Worm (Caenorhabditis elegans) whole organism, L2 larva: ENCODE measurements around the gene M163.11.

Source experiments
- F13H6.1 ChIP-seq: sonication (generic microtip); optimal IDR thresholded peaks from 2 replicates; lab custom pipeline; 2016; ENCODE audit warnings: missing genetic modification characterization, missing compliant biosample characterization
- R02D3.7 ChIP-seq: fragments of 150-350 bp; optimal IDR thresholded peaks from 2 replicates; lab custom pipeline; 2014; ENCODE audit warnings: missing biosample characterization, missing genetic modification characterization
- Y55F3AM.14 ChIP-seq: fragments of 200-800 bp; sonication (Bioruptor generic); optimal IDR thresholded peaks from 2 replicates; lab custom pipeline; 2018; ENCODE audit warnings: mild to moderate bottlenecking, missing genetic modification characterization, missing compliant biosample characterization
- alr-1 ChIP-seq: fragments of 150-350 bp; optimal IDR thresholded peaks from 2 replicates; lab custom pipeline; 2014; ENCODE audit warnings: missing biosample characterization, missing genetic modification characterization
- aly-2 ChIP-seq: fragments of 150-350 bp; optimal IDR thresholded peaks from 2 replicates; lab custom pipeline; 2014; ENCODE audit warnings: missing biosample characterization, missing genetic modification characterization
- ama-1 ChIP-seq: fragments of 150-350 bp; optimal IDR thresholded peaks from 2 replicates; lab custom pipeline; 2018; ENCODE audit warnings: inconsistent platforms
- blmp-1 ChIP-seq: sonication (generic microtip); optimal IDR thresholded peaks from 2 replicates; lab custom pipeline; 2017; ENCODE audit warnings: missing genetic modification characterization, mild to moderate bottlenecking, missing compliant biosample characterization, antibody characterized with exemption, moderate library complexity; ENCODE audit not compliant: insufficient read depth
- ceh-16 ChIP-seq: fragments of 150-350 bp; optimal IDR thresholded peaks from 2 replicates; lab custom pipeline; 2014; ENCODE audit warnings: missing biosample characterization, missing genetic modification characterization
- crh-2 ChIP-seq: sonication (generic microtip); optimal IDR thresholded peaks from 2 replicates; lab custom pipeline; 2017; ENCODE audit warnings: missing biosample characterization, missing genetic modification characterization
- dmd-4 ChIP-seq: sonication (generic microtip); optimal IDR thresholded peaks from 2 replicates; lab custom pipeline; 2017; ENCODE audit warnings: missing biosample characterization, missing genetic modification characterization
- egl-27 ChIP-seq: sonication (generic microtip); optimal IDR thresholded peaks from 3 replicates; lab custom pipeline; 2017; ENCODE audit warnings: missing biosample characterization, missing genetic modification reagents, missing genetic modification characterization
- gmeb-1 ChIP-seq: fragments of 150-350 bp; optimal IDR thresholded peaks from 2 replicates; lab custom pipeline; 2014; ENCODE audit warnings: missing biosample characterization, missing genetic modification characterization
- lsy-2 ChIP-seq, 2 experiments: fragments of 150-350 bp in 1 of 2; sonication (generic microtip) in 1 of 2; optimal IDR thresholded peaks; 2 replicates each; lab custom pipeline; 2014 to 2017; ENCODE audit warnings: missing biosample characterization in 2 of 2, missing genetic modification characterization in 2 of 2
- nhr-11 ChIP-seq: fragments of 150-350 bp; optimal IDR thresholded peaks from 2 replicates; lab custom pipeline; 2014; ENCODE audit warnings: missing biosample characterization, missing genetic modification characterization
- nhr-12 ChIP-seq: fragments of 150-350 bp; optimal IDR thresholded peaks from 2 replicates; lab custom pipeline; 2014; ENCODE audit warnings: missing biosample characterization, missing genetic modification characterization
- nhr-21 ChIP-seq: fragments of 150-350 bp; optimal IDR thresholded peaks from 2 replicates; lab custom pipeline; 2014; ENCODE audit warnings: missing biosample characterization, missing genetic modification characterization
- nhr-23 ChIP-seq: fragments of 150-350 bp; optimal IDR thresholded peaks from 2 replicates; lab custom pipeline; 2014; ENCODE audit warnings: missing biosample characterization, missing genetic modification reagents, missing genetic modification characterization
- nhr-237 ChIP-seq: fragments of 150-350 bp; optimal IDR thresholded peaks from 2 replicates; lab custom pipeline; 2014; ENCODE audit warnings: missing biosample characterization, missing genetic modification characterization
- nhr-25 ChIP-seq: fragments of 150-350 bp; sonication (generic microtip); optimal IDR thresholded peaks from 3 replicates; lab custom pipeline; 2014; ENCODE audit warnings: missing biosample characterization, missing genetic modification characterization
- nhr-77 ChIP-seq: fragments of 150-350 bp; optimal IDR thresholded peaks from 2 replicates; lab custom pipeline; 2014; ENCODE audit warnings: missing biosample characterization, missing genetic modification characterization
- peb-1 ChIP-seq: fragments of 150-350 bp; optimal IDR thresholded peaks from 2 replicates; lab custom pipeline; 2014; ENCODE audit warnings: missing biosample characterization, missing genetic modification characterization
- sem-4 ChIP-seq: fragments of 150-350 bp; optimal IDR thresholded peaks from 2 replicates; lab custom pipeline; 2014; ENCODE audit warnings: missing biosample characterization, missing genetic modification reagents, missing genetic modification characterization
- skn-1 ChIP-seq: sonication (generic microtip); optimal IDR thresholded peaks from 2 replicates; lab custom pipeline; 2017; ENCODE audit warnings: missing biosample characterization, missing genetic modification characterization
- sma-3 ChIP-seq: sonication (generic microtip); optimal IDR thresholded peaks from 2 replicates; lab custom pipeline; 2016; ENCODE audit warnings: missing genetic modification reagents, missing genetic modification characterization, missing compliant biosample characterization
- sma-9 ChIP-seq, 2 experiments: fragments of 150-350 bp in 1 of 2; sonication (generic microtip) in 1 of 2; optimal IDR thresholded peaks; 2 replicates each; lab custom pipeline; 2014 to 2016; ENCODE audit warnings: missing genetic modification characterization in 2 of 2, mild to moderate bottlenecking in 1 of 2, missing biosample characterization in 1 of 2, missing compliant biosample characterization in 1 of 2, missing genetic modification reagents in 1 of 2, moderate library complexity in 1 of 2
- snpc-4 ChIP-seq: fragments of 150-350 bp; optimal IDR thresholded peaks from 2 replicates; lab custom pipeline; 2014; ENCODE audit warnings: missing biosample characterization, missing genetic modification characterization
- unc-39 ChIP-seq: fragments of 150-350 bp; optimal IDR thresholded peaks from 2 replicates; lab custom pipeline; 2014; ENCODE audit warnings: missing biosample characterization, missing genetic modification characterization
- unc-55 ChIP-seq: fragments of 150-350 bp; sonication (generic microtip); optimal IDR thresholded peaks from 3 replicates; lab custom pipeline; 2014; ENCODE audit warnings: missing biosample characterization, missing genetic modification reagents, missing genetic modification characterization
- unc-62 ChIP-seq: fragments of 150-350 bp; optimal IDR thresholded peaks from 2 replicates; lab custom pipeline; 2014; ENCODE audit warnings: missing biosample characterization, missing genetic modification reagents, missing genetic modification characterization
- zag-1 ChIP-seq: fragments of 150-350 bp; optimal IDR thresholded peaks from 2 replicates; lab custom pipeline; 2014; ENCODE audit warnings: missing biosample characterization, missing genetic modification characterization
- ztf-1 ChIP-seq: fragments of 200-800 bp; sonication (Bioruptor generic); conservative IDR thresholded peaks from 2 replicates; pipeline ENCODE4 v1.3.6; 2022; ENCODE audit warnings: missing genetic modification characterization, missing compliant biosample characterization
- ztf-11 ChIP-seq: sonication (generic microtip); optimal IDR thresholded peaks from 2 replicates; lab custom pipeline; 2017; ENCODE audit warnings: missing biosample characterization, missing genetic modification characterization
- ztf-4 ChIP-seq: fragments of 150-350 bp; optimal IDR thresholded peaks from 2 replicates; lab custom pipeline; 2014; ENCODE audit warnings: missing biosample characterization, missing genetic modification characterization

The M163.11 gene

ce11 chrX:14460412-14460811 is 18.8 kb upstream of the M163.11 start, which contains the start of gene Y66C5A.2:
Y66C5A.2 (plus strand) TSS chrX:14460712.
- no peak for TF ChIP-seq ztf-1 (GFP tag; lab: Robert Waterston, UW)
- no peak for TF ChIP-seq sem-4 (tag; lab: Kevin White, UChicago)
- no peak for TF ChIP-seq unc-39 (tag; lab: Kevin White, UChicago)
- TF ChIP-seq sma-3 (GFP tag; lab: Kevin White, UChicago), result no peak
- no peak for TF ChIP-seq nhr-237
- no peak for TF ChIP-seq aly-2
- TF ChIP-seq ztf-4, result no peak
- TF ChIP-seq crh-2 (tag; lab: Kevin White, UChicago), result no peak
- TF ChIP-seq unc-62 (GFP tag; lab: Kevin White, UChicago), result no peak
- TF ChIP-seq nhr-21 (tag; lab: Kevin White, UChicago), result no peak
- TF ChIP-seq zag-1 (tag; lab: Kevin White, UChicago), result no peak
- no peak for TF ChIP-seq nhr-23 (tag; lab: Kevin White, UChicago)
- no peak for TF ChIP-seq skn-1 (tag; lab: Kevin White, UChicago)
- TF ChIP-seq dmd-4 (tag; lab: Kevin White, UChicago), result no peak
- TF ChIP-seq ceh-16 (tag; lab: Kevin White, UChicago), result no peak
- no peak for TF ChIP-seq gmeb-1 (tag; lab: Kevin White, UChicago)

- TF ChIP-seq lsy-2 (tag; optimal IDR thresholded peaks at IDR 0.05; lab: Kevin White, UChicago), result no peak
- no peak for TF ChIP-seq F13H6.1 (tag; lab: Kevin White, UChicago)
- no peak for TF ChIP-seq Y55F3AM.14
- no peak for TF ChIP-seq blmp-1 (tag; lab: Kevin White, UChicago)
- no peak for TF ChIP-seq ztf-11 (tag; lab: Kevin White, UChicago)
- TF ChIP-seq sma-3 (GFP tag; lab: Kevin White, UChicago), result no peak
- no peak for TF ChIP-seq sem-4 (tag; lab: Kevin White, UChicago)
- TF ChIP-seq unc-55 (GFP tag; lab: Kevin White, UChicago), result no peak
- no peak for TF ChIP-seq nhr-12 (tag; lab: Kevin White, UChicago)
- TF ChIP-seq nhr-23 (tag; lab: Kevin White, UChicago), result no peak
- TF ChIP-seq zag-1 (tag; lab: Kevin White, UChicago), result no peak
- TF ChIP-seq nhr-21 (tag; lab: Kevin White, UChicago), result no peak
- no peak for TF ChIP-seq alr-1 (tag; lab: Kevin White, UChicago)
- no peak for TF ChIP-seq egl-27 (tag; lab: Kevin White, UChicago)
- TF ChIP-seq unc-62 (GFP tag; lab: Kevin White, UChicago), result no peak
- no peak for TF ChIP-seq snpc-4 (tag; lab: Kevin White, UChicago)
- TF ChIP-seq nhr-77 (tag; lab: Kevin White, UChicago), result no peak
- TF ChIP-seq, all 48 proteins: peak for 0
Observed at ce11 chrX:14464513-14464912, 14.7 kb upstream of the M163.11 start, which contains the start of gene M163.7. M163.7 (plus strand) TSS chrX:14464813.

DNA sequence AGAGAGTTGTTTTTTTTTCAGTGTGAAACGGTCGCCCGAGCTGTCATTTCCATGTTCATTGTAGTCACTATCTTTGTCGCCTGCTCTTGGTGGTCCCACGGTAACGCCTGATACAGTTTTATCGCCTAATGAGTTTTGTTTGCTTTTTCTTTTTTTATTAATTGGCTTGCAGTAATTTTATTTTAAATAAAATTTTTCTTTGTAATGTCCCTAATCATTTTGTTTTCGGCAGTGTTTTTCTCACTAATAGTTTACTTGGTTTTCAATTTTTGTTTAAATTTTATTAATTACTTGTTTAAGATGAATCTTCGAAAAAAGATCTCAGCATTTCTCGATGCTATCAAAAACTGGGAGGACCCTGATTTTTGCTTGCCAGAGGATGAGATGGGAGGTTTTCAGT is 13.6 kb upstream of the M163.11 start, which contains the start of gene M163.22:
Gene M163.22 (plus strand): TSS at position 301 of the 400 bp plus-strand sequence.
- no peak for TF ChIP-seq nhr-21 (tag; lab: Kevin White, UChicago)
- no peak for TF ChIP-seq blmp-1 (tag; lab: Kevin White, UChicago)
- TF ChIP-seq nhr-11 (tag; lab: Kevin White, UChicago), result no peak
- no peak for TF ChIP-seq ama-1 (lab: Kevin White, UChicago)
- no peak for TF ChIP-seq sma-9 (GFP tag; optimal IDR thresholded peaks at IDR 0.05; lab: Kevin White, UChicago)
- no peak for TF ChIP-seq sma-9 (tag; optimal IDR thresholded peaks at IDR 0.05; lab: Kevin White, UChicago)
- no peak for TF ChIP-seq aly-2
- no peak for TF ChIP-seq nhr-237
- TF ChIP-seq unc-62 (GFP tag; lab: Kevin White, UChicago), result no peak
- no peak for TF ChIP-seq unc-55 (GFP tag; lab: Kevin White, UChicago)
- no peak for TF ChIP-seq nhr-25 (tag; lab: Kevin White, UChicago)
- no peak for TF ChIP-seq snpc-4 (tag; lab: Kevin White, UChicago)

ce11 chrX:14466532-14466931 is 12.6 kb upstream of the M163.11 start, which contains the start of gene M163.21:
M163.21 (plus strand) TSS chrX:14466832.
- no peak for TF ChIP-seq R02D3.7 (tag; lab: Kevin White, UChicago)
- TF ChIP-seq F13H6.1 (tag; lab: Kevin White, UChicago), result no peak
- TF ChIP-seq nhr-21 (tag; lab: Kevin White, UChicago), result no peak
- no peak for TF ChIP-seq sma-3 (GFP tag; lab: Kevin White, UChicago)
- no peak for TF ChIP-seq nhr-12 (tag; lab: Kevin White, UChicago)
- TF ChIP-seq alr-1 (tag; lab: Kevin White, UChicago), result no peak
- TF ChIP-seq nhr-23 (tag; lab: Kevin White, UChicago), result no peak
- TF ChIP-seq peb-1 (tag; lab: Kevin White, UChicago), result no peak
- TF ChIP-seq Y55F3AM.14, result no peak
